Worm (Caenorhabditis elegans): ENCODE data around the gene K12G11.6.

Gene K12G11.6

DNA sequence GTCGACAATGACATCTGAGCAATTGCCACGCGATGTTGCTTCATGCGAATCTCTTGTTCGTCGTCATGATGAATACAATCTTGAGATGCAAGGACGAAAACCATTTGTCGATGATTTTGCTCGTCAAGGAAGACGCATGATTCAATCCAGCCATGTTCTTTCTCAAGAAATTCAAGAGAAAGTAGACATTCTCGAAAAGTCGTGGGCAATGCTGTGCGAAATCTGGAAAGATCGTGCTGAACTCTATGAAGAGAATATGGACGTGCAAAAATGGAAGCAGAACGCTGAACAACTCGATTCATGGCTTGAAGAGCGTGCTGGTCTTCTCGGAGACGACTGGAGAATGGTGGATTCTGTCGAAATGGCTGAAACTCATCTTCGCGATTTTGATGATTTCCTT lies 19.2 kb downstream of the K12G11.6 start:
- TF ChIP-seq unc-62 (GFP tag; optimal IDR thresholded peaks at IDR 0.05) = no peak

DNA sequence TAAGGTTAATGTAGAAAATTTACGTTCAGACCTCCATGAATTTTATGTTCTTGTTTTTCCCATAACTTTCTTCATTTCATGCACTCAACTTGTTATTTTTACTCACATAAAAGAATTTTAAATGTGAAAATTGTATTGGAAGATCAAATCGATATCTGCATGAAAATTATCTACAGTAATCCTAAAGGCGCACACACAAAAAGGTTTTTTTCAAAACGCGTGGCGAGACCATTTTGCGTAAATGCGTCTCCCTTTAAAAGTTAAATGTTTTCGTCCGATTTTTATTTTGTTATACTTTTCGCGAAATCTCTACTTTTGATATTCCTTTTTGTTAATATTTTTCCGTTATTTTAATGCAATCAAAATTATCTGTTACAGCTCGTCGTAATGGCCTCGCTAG lies 23.1 kb downstream of the K12G11.6 start, which contains the start of gene R31.2:
Gene R31.2, plus strand, starts transcription at position 388 of the 400 bp plus-strand sequence.
- no peak for TF ChIP-seq unc-62 (GFP tag; optimal IDR thresholded peaks at IDR 0.05)

DNA sequence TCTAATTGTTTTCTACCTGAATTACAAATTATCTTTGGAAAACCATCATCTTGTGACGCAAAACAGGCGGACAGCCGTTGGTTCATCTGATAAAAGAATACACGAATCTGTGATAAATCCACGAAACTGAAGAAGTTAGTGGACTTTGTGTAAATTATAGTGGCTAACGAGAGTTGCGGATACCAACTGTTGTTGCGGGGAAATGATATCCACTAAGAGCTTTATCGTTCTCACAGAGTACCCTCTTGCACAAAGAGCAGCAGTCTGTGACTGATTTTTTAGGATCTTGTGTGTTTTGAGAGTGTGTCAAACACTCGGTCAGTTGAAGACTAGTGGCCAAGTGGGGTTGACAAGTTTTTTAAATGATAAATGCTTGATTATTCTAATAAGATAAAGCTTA lies 25.5 kb downstream of the K12G11.6 start:
- no peak for TF ChIP-seq unc-62 (GFP tag; optimal IDR thresholded peaks at IDR 0.05)

DNA sequence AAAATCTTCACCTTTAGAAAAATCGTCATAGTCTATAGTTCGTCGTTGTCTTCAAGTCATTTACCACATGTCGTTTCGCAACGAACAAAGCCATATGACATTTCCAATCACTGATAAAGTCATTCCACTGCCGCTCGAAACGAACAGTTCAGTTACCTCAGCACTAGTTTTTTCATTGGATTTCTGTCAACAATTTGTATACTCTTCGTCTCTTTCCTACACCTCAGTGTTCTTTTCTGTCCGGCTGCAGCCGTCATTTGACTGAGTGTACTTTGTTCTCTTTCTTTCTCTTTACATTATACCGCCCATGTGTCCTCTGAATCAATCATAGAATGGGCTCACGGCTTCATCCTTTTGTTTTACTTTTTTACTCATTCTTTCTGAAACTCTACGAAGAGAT lies 27.1 kb downstream of the K12G11.6 start:
- TF ChIP-seq unc-62 (GFP tag; optimal IDR thresholded peaks at IDR 0.05) = no peak

DNA sequence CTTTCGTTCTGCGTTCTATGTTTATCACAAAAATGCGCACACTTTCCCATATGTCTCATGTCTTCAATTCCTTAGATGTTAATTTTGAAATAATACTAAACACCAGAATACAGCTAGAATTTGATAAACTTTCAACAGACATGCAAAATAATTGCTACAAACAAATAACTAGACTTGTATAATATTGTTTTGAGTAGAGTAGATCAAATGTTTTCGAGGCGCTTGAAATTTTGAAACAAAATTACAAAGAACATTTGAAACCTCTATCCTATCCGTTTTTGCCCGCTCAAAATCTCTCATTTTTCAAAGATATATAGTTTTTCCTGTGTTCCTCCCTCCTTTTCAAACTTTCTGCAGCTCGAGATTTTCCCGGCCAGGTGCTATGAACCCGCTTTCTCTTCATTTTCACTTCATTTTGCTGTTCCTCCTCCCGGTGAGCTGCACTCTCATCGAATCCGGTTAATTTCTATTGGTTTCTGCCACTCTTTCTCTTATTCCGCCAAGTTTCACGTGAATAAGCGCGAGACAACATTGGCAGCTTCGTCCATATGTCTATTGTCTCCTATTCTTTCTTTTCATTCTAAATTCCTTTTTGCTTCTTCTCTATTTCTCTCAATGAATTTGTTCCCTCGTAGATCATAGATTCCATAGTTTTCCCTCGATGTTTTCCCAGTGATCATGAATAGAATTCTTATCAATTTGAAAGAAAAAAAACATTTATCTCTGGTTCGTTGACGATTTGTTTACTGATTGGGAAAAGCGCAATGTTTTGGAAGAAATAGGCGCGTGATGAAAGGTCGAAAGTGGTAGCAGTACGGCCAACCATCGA lies 27.8 kb downstream of the K12G11.6 start:
- no peak for TF ChIP-seq unc-62 (GFP tag; optimal IDR thresholded peaks at IDR 0.05)

DNA sequence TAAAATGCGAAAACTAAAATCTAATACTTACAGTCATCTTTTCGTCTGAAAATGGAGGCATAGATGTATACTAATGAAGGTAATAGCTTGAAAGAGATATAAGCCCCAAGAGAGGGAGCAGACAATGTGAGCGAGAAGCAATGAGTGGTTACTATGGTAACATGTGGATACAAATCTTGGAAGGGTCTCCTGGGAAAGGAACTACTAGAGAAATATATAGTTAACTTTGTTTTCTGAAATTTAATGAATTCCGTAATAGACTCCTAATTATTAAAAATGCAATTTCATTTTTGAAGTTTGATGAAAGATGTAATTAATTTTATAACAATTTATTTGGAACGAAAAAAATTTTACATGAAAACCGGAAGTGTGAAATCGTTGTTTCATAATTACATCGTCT lies 33.2 kb downstream of the K12G11.6 start, which contains the start of gene osm-6:
Gene osm-6, minus strand, starts transcription at position 101 of the 400 bp plus-strand sequence.
- TF ChIP-seq unc-62 (GFP tag; optimal IDR thresholded peaks at IDR 0.05) = no peak

DNA sequence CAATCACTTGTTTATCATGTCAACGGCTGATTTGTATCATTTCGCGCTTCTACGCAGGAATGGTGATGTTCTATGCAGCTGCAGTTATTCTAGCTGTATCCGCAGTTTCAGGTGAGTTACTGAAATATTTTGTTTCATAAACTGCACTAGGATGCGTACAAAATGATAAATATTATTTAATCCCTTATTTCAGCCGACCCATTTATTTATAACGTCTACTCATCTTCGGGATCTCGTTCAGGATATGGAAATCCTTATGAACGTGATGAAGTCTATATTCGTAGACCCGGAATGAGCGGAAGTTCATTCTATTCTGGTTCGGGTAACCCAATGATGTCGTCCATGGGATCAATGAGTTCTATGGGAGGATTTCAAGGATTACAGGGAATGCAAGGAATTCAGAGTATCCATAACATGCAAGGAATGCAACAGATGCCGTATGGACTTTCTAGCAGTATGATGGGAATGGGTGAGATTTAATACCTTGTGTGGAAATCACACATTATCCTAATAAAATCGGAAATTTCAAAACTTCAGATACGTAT lies 35.0 kb downstream of the K12G11.6 start, which contains the start of gene F58H1.2:
Gene F58H1.2, plus strand, starts transcription at position 51 of the 545 bp plus-strand sequence.
- TF ChIP-seq unc-62 (GFP tag; optimal IDR thresholded peaks at IDR 0.05) = no peak

DNA sequence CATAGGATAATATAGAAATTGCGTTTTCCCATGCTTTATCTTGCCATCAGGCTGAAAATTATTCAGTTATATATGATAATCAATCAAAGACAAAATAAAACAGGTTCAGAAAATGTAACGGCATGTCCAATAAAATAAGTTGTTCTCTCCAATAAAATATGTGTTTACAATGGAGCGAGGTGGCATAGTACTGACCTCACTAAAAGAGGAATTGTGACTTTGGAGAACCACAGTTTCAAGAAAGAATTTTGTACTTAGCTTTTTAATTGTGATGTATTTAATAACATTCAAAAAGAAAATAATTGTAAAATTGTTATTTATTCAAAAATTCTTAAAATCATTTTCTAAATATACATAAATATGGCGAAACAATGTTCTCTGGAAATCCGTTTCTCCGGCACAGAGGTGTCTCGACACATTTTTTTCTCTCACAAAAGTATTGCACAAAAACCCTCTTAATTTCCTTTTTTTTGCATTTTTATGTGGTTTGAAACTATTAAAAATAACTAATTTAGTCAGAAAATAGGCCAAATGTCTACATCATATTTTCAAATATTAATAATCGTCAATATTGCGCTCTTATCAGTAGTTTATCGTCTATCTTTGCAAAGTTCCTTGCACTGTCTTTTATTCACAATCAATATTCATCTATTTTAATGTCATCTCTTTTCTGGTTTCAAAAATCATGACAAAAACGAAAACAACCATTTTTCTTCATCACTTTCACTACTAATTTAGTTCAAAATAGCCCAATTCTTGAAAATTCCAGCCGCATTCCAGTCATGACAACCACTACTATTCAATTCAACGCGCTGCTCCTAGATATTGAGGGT lies 39.3 kb downstream of the K12G11.6 start, which contains the start of the genes aman-2 and F58H1.3:
Gene aman-2, minus strand, starts transcription at position 51 of the 833 bp plus-strand sequence.
Gene F58H1.3, plus strand, starts transcription at position 783 of the 833 bp plus-strand sequence.
- TF ChIP-seq unc-62 (GFP tag; optimal IDR thresholded peaks at IDR 0.05) = no peak

DNA sequence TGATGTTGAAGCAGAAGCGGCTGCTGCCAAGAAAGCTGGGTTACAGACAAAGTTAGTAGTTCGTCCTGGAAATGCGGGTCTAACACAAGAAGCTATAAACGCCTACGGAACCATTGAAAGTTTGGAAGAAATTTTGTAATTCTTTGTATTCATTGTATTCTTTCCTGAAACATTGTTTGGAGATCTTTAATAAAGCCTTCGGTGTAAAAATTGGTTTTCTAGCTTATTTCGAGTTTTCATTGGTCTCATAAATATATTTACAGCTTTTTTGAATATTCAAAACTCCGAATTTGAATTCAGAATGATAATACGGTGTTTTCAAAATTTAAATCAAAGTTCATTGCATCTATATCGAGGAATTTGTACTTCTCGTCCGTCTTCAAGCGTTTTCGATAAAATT lies 40.7 kb downstream of the K12G11.6 start, which contains the start of gene F58H1.8:
Gene F58H1.8, plus strand, starts transcription at position 301 of the 400 bp plus-strand sequence.
- no peak for TF ChIP-seq unc-62 (GFP tag; optimal IDR thresholded peaks at IDR 0.05)

DNA sequence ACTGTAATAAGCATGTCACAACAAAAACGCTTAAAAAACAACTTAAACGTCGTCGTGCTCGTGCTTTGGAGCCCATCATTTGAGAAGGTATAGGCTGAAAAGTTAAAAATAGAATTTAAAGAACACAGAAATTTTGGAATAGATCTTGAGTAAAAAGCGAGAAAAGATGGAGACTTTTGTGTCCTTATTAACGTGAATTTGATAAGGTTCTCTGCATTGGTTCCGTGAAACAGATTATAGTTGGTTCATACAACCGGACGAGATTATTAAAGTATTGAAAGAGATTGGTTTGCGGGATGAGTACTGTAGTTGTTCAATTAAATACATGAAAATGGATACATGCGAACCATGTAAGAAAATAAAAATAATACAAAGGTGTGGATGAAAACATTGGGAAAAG lies 43.6 kb downstream of the K12G11.6 start, which contains the start of gene gpla-1:
Gene gpla-1, minus strand, starts transcription at position 101 of the 400 bp plus-strand sequence.
- no peak for TF ChIP-seq unc-62 (GFP tag; optimal IDR thresholded peaks at IDR 0.05)

DNA sequence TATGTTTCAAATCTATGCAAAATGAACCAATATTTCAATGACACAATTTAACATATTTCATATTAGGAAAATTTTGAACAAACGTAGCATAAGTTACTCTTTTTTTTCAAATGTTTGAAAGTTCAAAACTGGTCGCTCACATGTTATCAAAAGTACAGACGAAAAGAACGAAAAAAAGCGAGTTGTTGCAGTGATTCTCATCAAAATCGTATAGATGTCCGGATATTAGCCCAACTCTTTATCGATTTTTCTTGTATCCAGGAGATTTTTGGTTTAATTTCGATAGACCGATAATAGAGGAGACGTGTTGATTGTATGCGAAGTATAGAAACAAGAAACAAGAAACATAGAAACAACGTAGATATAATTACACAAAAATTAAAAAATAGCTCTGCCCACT lies 46.2 kb downstream of the K12G11.6 start:
- TF ChIP-seq unc-62 (GFP tag; optimal IDR thresholded peaks at IDR 0.05) = no peak

DNA sequence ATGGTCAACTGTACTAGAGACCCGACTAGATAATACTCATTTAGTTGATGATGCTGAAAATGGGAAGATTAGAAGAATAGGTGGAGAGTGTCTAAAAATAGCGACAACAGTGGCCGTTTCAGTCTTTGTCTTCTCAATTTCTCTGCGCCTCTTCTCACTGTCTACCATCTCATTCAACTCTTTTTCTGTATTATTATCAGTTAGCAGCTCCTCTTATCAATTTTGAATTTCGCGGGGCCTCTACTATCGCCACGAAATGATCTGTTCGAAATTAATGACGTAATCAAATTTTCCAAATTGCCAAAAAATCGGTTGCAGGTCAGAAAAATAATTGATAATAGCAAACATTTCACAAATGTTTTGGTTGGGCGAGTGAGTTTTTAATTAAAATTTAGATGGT lies 47.5 kb downstream of the K12G11.6 start:
- no peak for TF ChIP-seq unc-62 (GFP tag; optimal IDR thresholded peaks at IDR 0.05)

DNA sequence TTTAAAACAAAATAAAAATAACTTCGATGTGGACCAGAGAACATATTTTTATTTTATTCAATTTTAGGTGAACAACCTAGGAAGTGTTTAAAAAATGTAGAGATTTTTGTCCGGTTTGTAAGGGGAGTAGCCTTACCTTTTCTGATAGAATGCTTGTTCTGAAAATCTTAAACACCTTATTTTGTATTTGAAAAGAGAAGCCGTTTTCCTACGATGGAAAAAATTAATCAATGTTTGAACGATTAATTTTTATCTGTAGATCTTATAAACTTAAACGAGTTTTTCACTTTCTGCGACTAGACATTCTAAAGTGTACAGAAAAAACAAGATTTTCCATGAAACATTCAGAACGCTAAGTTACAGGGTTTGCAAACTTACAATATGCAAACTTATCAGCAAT lies 48.2 kb downstream of the K12G11.6 start, which contains the start of gene F58H1.6:
Gene F58H1.6, plus strand, starts transcription at position 301 of the 400 bp plus-strand sequence.
- no peak for TF ChIP-seq unc-62 (GFP tag; optimal IDR thresholded peaks at IDR 0.05)

DNA sequence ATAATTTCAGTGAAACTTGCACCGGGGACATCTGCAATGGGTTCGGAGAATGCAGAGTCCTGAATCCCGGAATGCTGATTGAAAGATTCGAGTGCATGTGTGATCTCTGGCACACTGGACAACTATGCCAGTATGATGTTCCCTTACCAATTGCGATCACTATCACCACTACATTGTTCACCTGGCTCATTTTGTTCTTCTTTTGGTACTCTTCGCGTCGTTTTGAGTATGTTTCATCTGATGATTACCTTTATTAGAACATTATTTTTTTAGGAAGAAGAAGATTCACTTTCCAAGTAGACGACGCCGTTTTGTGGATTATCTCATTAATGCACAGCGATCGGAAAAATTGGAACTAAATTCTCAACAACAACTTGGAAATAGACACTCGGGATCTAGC lies 49.6 kb downstream of the K12G11.6 start:
- TF ChIP-seq unc-62 (GFP tag; optimal IDR thresholded peaks at IDR 0.05) = no peak

DNA sequence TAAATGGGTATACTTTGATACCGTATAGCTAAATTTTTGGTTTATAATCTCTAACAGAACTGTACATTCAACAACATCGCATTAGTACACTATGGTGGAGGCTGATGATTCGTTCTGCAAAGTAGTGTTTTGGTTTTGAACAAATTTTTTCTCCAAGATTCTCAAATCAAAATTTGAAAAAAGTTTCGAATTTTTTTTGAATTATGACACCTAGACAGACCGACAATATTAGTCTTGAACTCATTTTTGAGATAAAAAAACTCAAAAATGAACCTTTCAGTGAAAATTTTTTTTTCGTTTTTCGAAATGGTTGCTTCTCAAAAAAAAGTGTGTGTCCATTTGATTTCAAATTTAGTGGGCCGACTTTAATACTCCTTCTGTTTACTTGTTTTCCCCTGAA lies 51.3 kb downstream of the K12G11.6 start:
- TF ChIP-seq unc-62 (GFP tag; optimal IDR thresholded peaks at IDR 0.05) = no peak

Data from whole organism, dauer.